Worm (Caenorhabditis elegans) whole organism, late embryonic: ENCODE results near the gene rps-12.

Experiments used
- F13H6.1 ChIP-seq: sonication (generic microtip); optimal IDR thresholded peaks from 2 replicates; lab custom pipeline; 2016; ENCODE audit warnings: missing genetic modification characterization, missing compliant biosample characterization
- K02D7.2 ChIP-seq: sonication (generic microtip); optimal IDR thresholded peaks from 2 replicates; lab custom pipeline; 2017; ENCODE audit warnings: mild to moderate bottlenecking, missing genetic modification characterization, missing compliant biosample characterization
- Y22D7AL.16 ChIP-seq: sonication (generic microtip); optimal IDR thresholded peaks from 2 replicates; lab custom pipeline; 2016; ENCODE audit warnings: missing genetic modification characterization, missing compliant biosample characterization
- ahr-1 ChIP-seq: sonication (generic microtip); optimal IDR thresholded peaks from 2 replicates; lab custom pipeline; 2016; ENCODE audit warnings: missing genetic modification characterization, missing compliant biosample characterization
- ama-1 ChIP-seq: fragments of 150-350 bp; optimal IDR thresholded peaks from 2 replicates; lab custom pipeline; 2014
- ceh-14 ChIP-seq: sonication (generic microtip); optimal IDR thresholded peaks from 2 replicates; lab custom pipeline; 2016; ENCODE audit warnings: missing genotype, missing genetic modification characterization, missing compliant biosample characterization
- ceh-18 ChIP-seq: sonication (generic microtip); optimal IDR thresholded peaks from 2 replicates; lab custom pipeline; 2016; ENCODE audit warnings: missing genetic modification characterization, missing compliant biosample characterization
- ceh-2 ChIP-seq: sonication (generic microtip); optimal IDR thresholded peaks from 2 replicates; lab custom pipeline; 2016; ENCODE audit warnings: missing genotype, missing genetic modification characterization, missing compliant biosample characterization
- ceh-22 ChIP-seq: sonication (generic microtip); optimal IDR thresholded peaks from 2 replicates; lab custom pipeline; 2017; ENCODE audit warnings: missing biosample characterization, missing genetic modification characterization
- ceh-24 ChIP-seq: sonication (generic microtip); optimal IDR thresholded peaks from 2 replicates; lab custom pipeline; 2016; ENCODE audit warnings: mild to moderate bottlenecking, missing genetic modification characterization, missing compliant biosample characterization
- ceh-30 ChIP-seq: fragments of 150-350 bp; optimal IDR thresholded peaks from 2 replicates; lab custom pipeline; 2014; ENCODE audit warnings: missing biosample characterization, missing genetic modification characterization
- ceh-31 ChIP-seq: sonication (generic microtip); optimal IDR thresholded peaks from 2 replicates; lab custom pipeline; 2016; ENCODE audit warnings: missing genetic modification characterization, missing compliant biosample characterization
- ceh-34 ChIP-seq: sonication (generic microtip); optimal IDR thresholded peaks from 2 replicates; lab custom pipeline; 2016; ENCODE audit warnings: mild to moderate bottlenecking, missing genetic modification characterization, missing compliant biosample characterization
- ceh-45 ChIP-seq: fragments of 200-800 bp; sonication (Bioruptor generic); IDR thresholded peaks from 2 replicates; pipeline ENCODE4 v1.3.6; 2022; ENCODE audit warnings: missing genetic modification reagents, missing genetic modification characterization, missing compliant biosample characterization
- ceh-48 ChIP-seq: sonication (generic microtip); optimal IDR thresholded peaks from 2 replicates; lab custom pipeline; 2016; ENCODE audit warnings: missing genetic modification characterization, inconsistent platforms, missing compliant biosample characterization
- che-1 ChIP-seq: sonication (generic microtip); optimal IDR thresholded peaks from 2 replicates; lab custom pipeline; 2016; ENCODE audit warnings: mild to moderate bottlenecking, missing genetic modification characterization, missing compliant biosample characterization
- dmd-4 ChIP-seq: sonication (generic microtip); optimal IDR thresholded peaks from 2 replicates; lab custom pipeline; 2016; ENCODE audit warnings: borderline replicate concordance, missing genetic modification characterization, missing compliant biosample characterization
- dve-1 ChIP-seq: sonication (generic microtip); optimal IDR thresholded peaks from 2 replicates; lab custom pipeline; 2017; ENCODE audit warnings: antibody characterized with exemption, mild to moderate bottlenecking, missing genetic modification characterization, missing compliant biosample characterization
- elt-2 ChIP-seq: sonication (generic microtip); optimal IDR thresholded peaks from 2 replicates; lab custom pipeline; 2016; ENCODE audit warnings: missing genetic modification reagents, missing genetic modification characterization, missing compliant biosample characterization
- elt-4 ChIP-seq: sonication (generic microtip); optimal IDR thresholded peaks from 2 replicates; lab custom pipeline; 2016; ENCODE audit warnings: missing genetic modification characterization, missing compliant biosample characterization
- fax-1 ChIP-seq: sonication (generic microtip); optimal IDR thresholded peaks from 2 replicates; lab custom pipeline; 2016; ENCODE audit warnings: missing genotype, missing genetic modification characterization, missing compliant biosample characterization
- fkh-6 ChIP-seq: sonication (generic microtip); optimal IDR thresholded peaks from 2 replicates; lab custom pipeline; 2016; ENCODE audit warnings: missing genetic modification characterization, missing compliant biosample characterization
- hlh-13 ChIP-seq: fragments of 200-800 bp; sonication (Bioruptor generic); optimal IDR thresholded peaks from 2 replicates; lab custom pipeline; 2018; ENCODE audit warnings: mild to moderate bottlenecking, missing genetic modification characterization, missing compliant biosample characterization
- hlh-30 ChIP-seq: sonication (generic microtip); optimal IDR thresholded peaks from 2 replicates; lab custom pipeline; 2017; ENCODE audit warnings: antibody characterized with exemption, missing genetic modification characterization, missing compliant biosample characterization; ENCODE audit not compliant: insufficient read depth
- hlh-6 ChIP-seq: sonication (generic microtip); optimal IDR thresholded peaks from 2 replicates; lab custom pipeline; 2016; ENCODE audit warnings: missing genotype, missing genetic modification characterization, missing compliant biosample characterization
- hlh-8 ChIP-seq: sonication (generic microtip); optimal IDR thresholded peaks from 2 replicates; lab custom pipeline; 2016; ENCODE audit warnings: missing genotype, missing genetic modification characterization, missing compliant biosample characterization
- lim-6 ChIP-seq: sonication (generic microtip); optimal IDR thresholded peaks from 2 replicates; lab custom pipeline; 2016; ENCODE audit warnings: missing genetic modification characterization, missing compliant biosample characterization
- lin-11 ChIP-seq: fragments of 200-800 bp; sonication (Bioruptor generic); optimal IDR thresholded peaks from 2 replicates; lab custom pipeline; 2018; ENCODE audit warnings: mild to moderate bottlenecking, missing genetic modification characterization, missing compliant biosample characterization
- madf-2 ChIP-seq: sonication (generic microtip); optimal IDR thresholded peaks from 2 replicates; lab custom pipeline; 2017; ENCODE audit warnings: missing genetic modification characterization, missing compliant biosample characterization
- mec-3 ChIP-seq: sonication (generic microtip); optimal IDR thresholded peaks from 2 replicates; lab custom pipeline; 2016; ENCODE audit warnings: borderline replicate concordance, missing genetic modification characterization, missing compliant biosample characterization
- nfya-1 ChIP-seq: sonication (generic microtip); optimal IDR thresholded peaks from 2 replicates; lab custom pipeline; 2017; ENCODE audit warnings: missing genetic modification characterization, mild to moderate bottlenecking, missing compliant biosample characterization, antibody characterized with exemption, moderate library complexity
- npax-4 ChIP-seq: sonication (generic microtip); optimal IDR thresholded peaks from 2 replicates; lab custom pipeline; 2016; ENCODE audit warnings: missing genetic modification characterization, missing compliant biosample characterization
- pag-3 ChIP-seq: sonication (generic microtip); optimal IDR thresholded peaks from 2 replicates; lab custom pipeline; 2016; ENCODE audit warnings: missing compliant biosample characterization, missing genetic modification characterization, borderline replicate concordance
- pax-1 ChIP-seq: fragments of 150-350 bp; optimal IDR thresholded peaks from 2 replicates; lab custom pipeline; 2014; ENCODE audit warnings: missing biosample characterization, missing genetic modification characterization
- pha-4 ChIP-seq: fragments of 150-350 bp; optimal IDR thresholded peaks from 2 replicates; lab custom pipeline; 2018; ENCODE audit warnings: missing biosample characterization, missing genetic modification reagents, missing genetic modification characterization
- pros-1 ChIP-seq: fragments of 150-350 bp; optimal IDR thresholded peaks from 2 replicates; lab custom pipeline; 2014; ENCODE audit warnings: missing biosample characterization, missing genetic modification reagents, missing genetic modification characterization
- rnt-1 ChIP-seq: sonication (generic microtip); optimal IDR thresholded peaks from 2 replicates; lab custom pipeline; 2016; ENCODE audit warnings: missing genetic modification characterization, missing compliant biosample characterization
- sdc-2 ChIP-seq: sonication (generic microtip); optimal IDR thresholded peaks from 2 replicates; lab custom pipeline; 2016; ENCODE audit warnings: missing genotype, missing genetic modification characterization, missing compliant biosample characterization
- sox-2 ChIP-seq: fragments of 200-800 bp; sonication (Bioruptor generic); IDR thresholded peaks from 2 replicates; pipeline ENCODE4 v1.3.6; 2022; ENCODE audit warnings: missing genetic modification reagents, missing genetic modification characterization, missing compliant biosample characterization
- sox-4 ChIP-seq: sonication (generic microtip); optimal IDR thresholded peaks from 2 replicates; lab custom pipeline; 2017; ENCODE audit warnings: mild to moderate bottlenecking, missing genetic modification characterization, inconsistent platforms, missing compliant biosample characterization
- tbx-2 ChIP-seq: sonication (generic microtip); optimal IDR thresholded peaks from 2 replicates; lab custom pipeline; 2016; ENCODE audit warnings: missing genetic modification characterization, missing compliant biosample characterization
- tbx-7 ChIP-seq: sonication (generic microtip); optimal IDR thresholded peaks from 2 replicates; lab custom pipeline; 2016; ENCODE audit warnings: missing genotype, missing genetic modification characterization, missing compliant biosample characterization
- unc-42 ChIP-seq: sonication (generic microtip); optimal IDR thresholded peaks from 2 replicates; lab custom pipeline; 2016; ENCODE audit warnings: missing genotype, missing genetic modification characterization, missing compliant biosample characterization

Gene rps-12

ce11 chrIII:5711881-5712643, 33.0 kb downstream of the rps-12 start:
- TF ChIP-seq ceh-2 (tag; lab: Kevin White, UChicago), result no peak
- no peak for TF ChIP-seq pros-1
- no peak for TF ChIP-seq elt-4 (tag; lab: Kevin White, UChicago)
- TF ChIP-seq unc-42 (tag; lab: Kevin White, UChicago), result no peak
- no peak for TF ChIP-seq ceh-22 (tag; lab: Kevin White, UChicago)
- no peak for TF ChIP-seq Y22D7AL.16 (tag; lab: Kevin White, UChicago)
- TF ChIP-seq F13H6.1 (tag; lab: Kevin White, UChicago), result no peak
- no peak for TF ChIP-seq madf-2
- no peak for TF ChIP-seq ceh-45
- no peak for TF ChIP-seq nfya-1 (tag; lab: Kevin White, UChicago)
- TF ChIP-seq fax-1 (tag; lab: Kevin White, UChicago), result no peak

ce11 chrIII:5714230-5714983, 35.3 kb downstream of the rps-12 start, which contains the start of gene arf-1:
TSS of gene arf-1 (plus strand) at chrIII:5714886.
- TF ChIP-seq che-1 (tag; lab: Kevin White, UChicago), result no peak
- TF ChIP-seq K02D7.2 (tag; lab: Kevin White, UChicago), result no peak
- TF ChIP-seq hlh-8, result no peak
- TF ChIP-seq pag-3 (tag; lab: Kevin White, UChicago), result no peak
- TF ChIP-seq dmd-4 (tag; lab: Kevin White, UChicago), result no peak
- TF ChIP-seq, all 69 proteins: peak for 0

ce11 chrIII:5714984-5715454, 35.9 kb downstream of the rps-12 start:
- TF ChIP-seq ceh-48 (tag; lab: Kevin White, UChicago) (no peak), ceh-31 (tag; lab: Kevin White, UChicago) (no peak), ceh-18 (tag; lab: Kevin White, UChicago) (no peak), dmd-4 (tag; lab: Kevin White, UChicago) (no peak), dve-1 (tag; lab: Kevin White, UChicago) (no peak), sdc-2 (tag; lab: Kevin White, UChicago) (no peak), lim-6 (tag; lab: Kevin White, UChicago) (no peak), F13H6.1 (tag; lab: Kevin White, UChicago) (no peak), rnt-1 (tag; lab: Kevin White, UChicago) (no peak), ama-1 (lab: Kevin White, UChicago) (no peak), lin-11 (tag; lab: Kevin White, UChicago) (no peak), hlh-30 (tag; lab: Kevin White, UChicago) (no peak), Y22D7AL.16 (tag; lab: Kevin White, UChicago) (no peak), che-1 (tag; lab: Kevin White, UChicago) (no peak), ceh-24 (no peak), hlh-6 (no peak), tbx-7 (no peak)

ce11 chrIII:5715467-5715866, 36.4 kb downstream of the rps-12 start:
- TF ChIP-seq madf-2, result no peak
- no peak for TF ChIP-seq fkh-6 (tag; lab: Kevin White, UChicago)
- no peak for TF ChIP-seq dmd-4 (tag; lab: Kevin White, UChicago)
- TF ChIP-seq sox-2 (GFP tag; lab: Robert Waterston, UW), result peak; percentile 20; the same call in 1 of the 2 replicates
- peak; percentile 26 for TF ChIP-seq hlh-13 (GFP tag; lab: Kevin White, UChicago)
- no peak for TF ChIP-seq ahr-1 (tag; lab: Kevin White, UChicago)
- TF ChIP-seq sdc-2 (tag; lab: Kevin White, UChicago), result peak; percentile 26
- peak; percentile 24 for TF ChIP-seq ceh-14 (tag; lab: Kevin White, UChicago)
- peak; percentile 84 for TF ChIP-seq ceh-31 (tag; lab: Kevin White, UChicago)
- no peak for TF ChIP-seq mec-3
- TF ChIP-seq tbx-2 (tag; lab: Kevin White, UChicago), result peak; percentile 83
- TF ChIP-seq ceh-48 (tag; lab: Kevin White, UChicago), result no peak
- TF ChIP-seq che-1 (tag; lab: Kevin White, UChicago), result no peak
- no peak for TF ChIP-seq ceh-30 (tag; lab: Kevin White, UChicago)
- no peak for TF ChIP-seq sox-4 (tag; lab: Kevin White, UChicago)
- no peak for TF ChIP-seq pha-4 (tag; lab: Kevin White, UChicago)
- TF ChIP-seq dve-1 (tag; lab: Kevin White, UChicago), result peak; percentile 24
- TF ChIP-seq npax-4 (tag; lab: Kevin White, UChicago), result no peak
- no peak for TF ChIP-seq pax-1 (tag; lab: Kevin White, UChicago)
- TF ChIP-seq tbx-7, result peak; percentile 22
- TF ChIP-seq ceh-34, result peak; percentile 66
- TF ChIP-seq elt-2 (tag; lab: Kevin White, UChicago), result peak; percentile 45
- TF ChIP-seq pros-1, result peak; percentile 71
